Fruit fly (Drosophila melanogaster) whole organism, pupa: Measurements from ENCODE around the gene Gdi.

Experiments
- CG13204 ChIP-seq: fragments of 200-800 bp; sonication (Bioruptor generic); optimal IDR thresholded peaks from 2 replicates; lab custom pipeline; 2018; ENCODE audit warnings: missing biosample characterization, mild to moderate bottlenecking, missing genetic modification characterization, moderate library complexity
- CG34367 ChIP-seq: fragments of 200-800 bp; sonication (Bioruptor generic); optimal IDR thresholded peaks from 2 replicates; lab custom pipeline; 2018; ENCODE audit warnings: missing biosample characterization, mild to moderate bottlenecking, missing genetic modification characterization
- CG4496 ChIP-seq: fragments of 200-800 bp; sonication (Bioruptor generic); IDR thresholded peaks from 3 replicates; pipeline ENCODE4 v1.3.6; 2022; ENCODE audit warnings: missing biosample characterization, missing genetic modification characterization
- CG8301 ChIP-seq: fragments of 200-800 bp; sonication (Bioruptor generic); optimal IDR thresholded peaks from 2 replicates; lab custom pipeline; 2018; ENCODE audit warnings: missing biosample characterization, mild to moderate bottlenecking, missing genetic modification characterization
- EcR ChIP-seq: fragments of 200-800 bp; sonication (Bioruptor generic); optimal IDR thresholded peaks from 3 replicates; lab custom pipeline; 2019; ENCODE audit warnings: missing biosample characterization, missing genetic modification characterization, mild to moderate bottlenecking, moderate library complexity, missing genetic modification reagents
- Ets98B ChIP-seq: fragments of 200-800 bp; sonication (Bioruptor generic); IDR thresholded peaks from 2 replicates; pipeline ENCODE4 v1.3.6; 2022; ENCODE audit warnings: missing biosample characterization, missing genetic modification characterization
- Pif1A ChIP-seq: fragments of 200-800 bp; sonication (Bioruptor generic); optimal IDR thresholded peaks from 3 replicates; lab custom pipeline; 2016; ENCODE audit warnings: missing biosample characterization, missing genetic modification characterization
- Pif1B ChIP-seq: fragments of 200-800 bp; sonication (Bioruptor generic); optimal IDR thresholded peaks from 3 replicates; lab custom pipeline; 2016; ENCODE audit warnings: missing biosample characterization, missing genetic modification characterization
- fd96Ca ChIP-seq: fragments of 200-800 bp; sonication (Bioruptor generic); IDR thresholded peaks from 3 replicates; pipeline ENCODE4 v1.3.6; 2022; ENCODE audit warnings: missing biosample characterization, missing genetic modification characterization

dm6 chr2L:9460092-9460473 lies 34.6 kb downstream of the Gdi start:
- TF ChIP-seq CG13204 (GFP tag; lab: Kevin White, UChicago): no peak
- TF ChIP-seq Pif1A: no peak
- no peak for TF ChIP-seq Ets98B (GFP tag; lab: Robert Waterston, UW)
- TF ChIP-seq CG4496 (GFP tag; lab: Robert Waterston, UW): no peak; the same call in 2 of the 3 replicates
- TF ChIP-seq CG34367 (tag; lab: Kevin White, UChicago): no peak
- no peak for TF ChIP-seq EcR
- TF ChIP-seq Pif1B (GFP tag; lab: Kevin White, UChicago): no peak
- no peak for TF ChIP-seq CG8301
- no peak for TF ChIP-seq fd96Ca (GFP tag; lab: Robert Waterston, UW)
